Worm (Caenorhabditis elegans) whole organism, early embryonic: Measurements from ENCODE around the gene F25B3.5.

ENCODE experiments used
- B0310.2 ChIP-seq: sonication (generic microtip); optimal IDR thresholded peaks from 2 replicates; lab custom pipeline; 2016; ENCODE audit warnings: mild to moderate bottlenecking, missing genetic modification characterization, missing compliant biosample characterization
- F13C5.2 ChIP-seq: sonication (generic microtip); optimal IDR thresholded peaks from 2 replicates; lab custom pipeline; 2017; ENCODE audit warnings: mild to moderate bottlenecking, missing genetic modification characterization, inconsistent platforms, missing compliant biosample characterization
- aly-1 ChIP-seq: sonication (generic microtip); optimal IDR thresholded peaks from 2 replicates; lab custom pipeline; 2016; ENCODE audit warnings: missing genetic modification characterization, missing compliant biosample characterization
- ama-1 ChIP-seq: fragments of 150-350 bp; optimal IDR thresholded peaks from 2 replicates; lab custom pipeline; 2014
- ceh-13 ChIP-seq: fragments of 200-800 bp; sonication (Bioruptor generic); optimal IDR thresholded peaks from 2 replicates; lab custom pipeline; 2018; ENCODE audit warnings: mild to moderate bottlenecking, missing genetic modification characterization, missing compliant biosample characterization
- ceh-36 ChIP-seq: sonication (generic microtip); optimal IDR thresholded peaks from 2 replicates; lab custom pipeline; 2016; ENCODE audit warnings: missing genetic modification characterization, inconsistent platforms, missing compliant biosample characterization
- ets-7 ChIP-seq: sonication (generic microtip); optimal IDR thresholded peaks from 2 replicates; lab custom pipeline; 2016; ENCODE audit warnings: missing genotype, missing genetic modification characterization, missing compliant biosample characterization
- flt-1 ChIP-seq: fragments of 200-800 bp; sonication (Bioruptor generic); IDR thresholded peaks from 2 replicates; pipeline ENCODE4 v1.3.6; 2022; ENCODE audit warnings: missing genetic modification characterization, missing compliant biosample characterization
- hmbx-1 ChIP-seq: sonication (generic microtip); optimal IDR thresholded peaks from 2 replicates; lab custom pipeline; 2016; ENCODE audit warnings: mild to moderate bottlenecking, missing genetic modification characterization, missing compliant biosample characterization
- hmg-4 ChIP-seq: fragments of 200-800 bp; sonication (Bioruptor generic); optimal IDR thresholded peaks from 2 replicates; lab custom pipeline; 2018; ENCODE audit warnings: mild to moderate bottlenecking, missing genetic modification characterization, missing compliant biosample characterization
- hnd-1 ChIP-seq: sonication (generic microtip); optimal IDR thresholded peaks from 2 replicates; lab custom pipeline; 2016; ENCODE audit warnings: missing genetic modification characterization, missing compliant biosample characterization
- pes-1 ChIP-seq: fragments of 200-800 bp; sonication (Bioruptor generic); IDR thresholded peaks from 2 replicates; pipeline ENCODE4 v1.3.6; 2022; ENCODE audit warnings: missing genetic modification reagents, missing genetic modification characterization, missing compliant biosample characterization
- scrt-1 ChIP-seq: fragments of 200-800 bp; sonication (Bioruptor generic); IDR thresholded peaks from 2 replicates; pipeline ENCODE4 v1.3.6; 2022; ENCODE audit warnings: missing genetic modification characterization, missing compliant biosample characterization
- sea-1 ChIP-seq: fragments of 200-800 bp; sonication (Bioruptor generic); conservative IDR thresholded peaks from 2 replicates; pipeline ENCODE4 v1.3.6; 2022; ENCODE audit warnings: missing genetic modification characterization, missing compliant biosample characterization
- tbx-11 ChIP-seq: fragments of 200-800 bp; sonication (Bioruptor generic); IDR thresholded peaks from 2 replicates; pipeline ENCODE4 v1.3.6; 2022; ENCODE audit warnings: missing genetic modification characterization, missing compliant biosample characterization
- tbx-37 ChIP-seq: fragments of 200-800 bp; sonication (Bioruptor generic); conservative IDR thresholded peaks from 2 replicates; pipeline ENCODE4 v1.3.6; 2022; ENCODE audit warnings: missing genetic modification reagents, missing genetic modification characterization, missing compliant biosample characterization
- tra-4 ChIP-seq: sonication (generic microtip); optimal IDR thresholded peaks from 2 replicates; lab custom pipeline; 2017; ENCODE audit warnings: missing genetic modification characterization, missing compliant biosample characterization

F25B3.5 gene

ce11 chrV:9570197-9570596 is at the start of gene F25B3.5:
TSS of gene F25B3.5 (minus strand) at chrV:9570297.
- TF ChIP-seq ceh-13 (GFP tag; lab: Kevin White, UChicago) (no peak), B0310.2 (no peak), aly-1 (no peak), tra-4 (no peak), sea-1 (GFP tag; lab: Robert Waterston, UW) (no peak), flt-1 (GFP tag; lab: Robert Waterston, UW) (no peak)

ce11 chrV:9619850-9620249 is 49.8 kb upstream of the F25B3.5 start, which contains the start of gene idpc-6:
TSS of gene idpc-6 (plus strand) at chrV:9620150.
- no peak for TF ChIP-seq pes-1 (GFP tag; lab: Robert Waterston, UW)
- no peak for TF ChIP-seq tbx-11 (GFP tag; lab: Robert Waterston, UW)
- no peak for TF ChIP-seq hmg-4 (GFP tag; lab: Kevin White, UChicago)
- no peak for TF ChIP-seq scrt-1 (GFP tag; lab: Robert Waterston, UW)
- TF ChIP-seq F13C5.2 (tag; lab: Kevin White, UChicago): no peak
- no peak for TF ChIP-seq hnd-1 (tag; lab: Kevin White, UChicago)

DNA sequence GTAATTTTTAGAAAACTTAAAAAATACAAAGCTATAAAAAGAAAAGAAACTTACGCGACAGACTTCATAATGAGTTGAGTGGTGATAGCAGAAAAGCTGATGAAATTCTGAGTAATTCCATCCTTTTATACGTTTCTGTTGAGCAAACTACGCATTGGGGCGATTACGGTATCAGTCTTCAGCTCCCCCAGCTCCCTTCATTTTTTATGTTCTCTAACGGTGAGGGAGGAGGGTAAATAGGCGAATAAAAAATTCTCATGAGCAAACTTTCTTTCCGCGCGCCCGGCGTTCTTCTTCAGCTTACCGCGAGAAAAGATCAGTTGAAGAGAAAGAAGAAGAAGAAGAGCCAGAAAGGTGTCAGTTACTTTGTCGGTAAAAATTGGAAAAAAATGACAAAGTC is 48.8 kb upstream of the F25B3.5 start, which contains the start of gene idpc-7:
Gene idpc-7 (minus strand): TSS at position 101 of the 400 bp plus-strand sequence.
- no peak for TF ChIP-seq sea-1 (GFP tag; lab: Robert Waterston, UW)
- TF ChIP-seq flt-1 (GFP tag; lab: Robert Waterston, UW): no peak
- TF ChIP-seq tbx-37: no peak
- no peak for TF ChIP-seq hnd-1 (tag; lab: Kevin White, UChicago)
- TF ChIP-seq tra-4: no peak
- TF ChIP-seq hmbx-1 (tag; lab: Kevin White, UChicago): no peak
- TF ChIP-seq aly-1: no peak
- TF ChIP-seq F13C5.2 (tag; lab: Kevin White, UChicago): no peak
- TF ChIP-seq pes-1 (GFP tag; lab: Robert Waterston, UW): no peak
- TF ChIP-seq ets-7 (tag; lab: Kevin White, UChicago): no peak
- no peak for TF ChIP-seq ceh-13 (GFP tag; lab: Kevin White, UChicago)

ce11 chrV:9618420-9618819 is 48.3 kb upstream of the F25B3.5 start:
- no peak for TF ChIP-seq ets-7 (tag; lab: Kevin White, UChicago)
- no peak for TF ChIP-seq hnd-1 (tag; lab: Kevin White, UChicago)
- TF ChIP-seq hmg-4 (GFP tag; lab: Kevin White, UChicago): no peak

DNA sequence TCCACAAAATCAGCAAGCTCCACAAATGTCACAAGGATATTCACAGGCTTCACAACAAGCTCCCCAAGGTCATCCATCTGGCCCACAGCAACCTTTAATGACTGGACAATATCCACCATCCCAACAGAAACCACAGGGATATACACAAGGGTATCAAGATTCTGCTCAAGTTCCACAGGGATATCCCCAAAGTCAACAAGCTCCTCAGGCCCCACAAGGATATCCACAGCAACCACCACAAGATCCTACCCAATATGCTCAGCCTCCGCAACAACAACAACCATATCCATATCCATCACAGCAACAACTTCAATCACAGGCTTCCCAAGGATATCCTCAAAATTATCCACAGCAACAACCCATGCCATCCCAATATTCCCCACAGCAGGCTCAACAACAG is 46.6 kb upstream of the F25B3.5 start:
- TF ChIP-seq ceh-36 (tag; lab: Kevin White, UChicago) (no peak), hmg-4 (GFP tag; lab: Kevin White, UChicago) (peak; percentile 17)

ce11 chrV:9616130-9616529 is 46.0 kb upstream of the F25B3.5 start:
- TF ChIP-seq tbx-11 (GFP tag; lab: Robert Waterston, UW) (no peak), tra-4 (no peak), ceh-13 (GFP tag; lab: Kevin White, UChicago) (no peak), F13C5.2 (tag; lab: Kevin White, UChicago) (no peak), flt-1 (GFP tag; lab: Robert Waterston, UW) (no peak), ceh-36 (tag; lab: Kevin White, UChicago) (no peak), aly-1 (no peak), ama-1 (lab: Kevin White, UChicago) (no peak)

- TF ChIP-seq B0310.2 (no peak), pes-1 (GFP tag; lab: Robert Waterston, UW) (no peak), aly-1 (no peak), tbx-37 (no peak), flt-1 (GFP tag; lab: Robert Waterston, UW) (no peak), hmbx-1 (tag; lab: Kevin White, UChicago) (no peak), tra-4 (no peak), ets-7 (tag; lab: Kevin White, UChicago) (no peak), tbx-11 (GFP tag; lab: Robert Waterston, UW) (no peak), ceh-13 (GFP tag; lab: Kevin White, UChicago) (no peak), F13C5.2 (tag; lab: Kevin White, UChicago) (no peak), ama-1 (lab: Kevin White, UChicago) (no peak), hnd-1 (tag; lab: Kevin White, UChicago) (no peak), sea-1 (GFP tag; lab: Robert Waterston, UW) (no peak), ceh-36 (tag; lab: Kevin White, UChicago) (no peak)
These were observed 45.6 kb upstream of the F25B3.5 start, which contains the start of gene pqn-63 for ce11 chrV:9615725-9616124. TSS of gene pqn-63 (plus strand) at chrV:9616031.

ce11 chrV:9609217-9609616 is 39.1 kb upstream of the F25B3.5 start:
- TF ChIP-seq aly-1 (no peak), scrt-1 (GFP tag; lab: Robert Waterston, UW) (no peak), ceh-36 (tag; lab: Kevin White, UChicago) (no peak), ama-1 (lab: Kevin White, UChicago) (no peak), tbx-37 (no peak), tra-4 (no peak), hnd-1 (tag; lab: Kevin White, UChicago) (no peak), B0310.2 (no peak), ets-7 (tag; lab: Kevin White, UChicago) (no peak), pes-1 (GFP tag; lab: Robert Waterston, UW) (no peak), flt-1 (GFP tag; lab: Robert Waterston, UW) (no peak), ceh-13 (GFP tag; lab: Kevin White, UChicago) (no peak), hmbx-1 (tag; lab: Kevin White, UChicago) (no peak), hmg-4 (GFP tag; lab: Kevin White, UChicago) (no peak)
